Worm (Caenorhabditis elegans): ENCODE results near the gene srlf-33.

DNA sequence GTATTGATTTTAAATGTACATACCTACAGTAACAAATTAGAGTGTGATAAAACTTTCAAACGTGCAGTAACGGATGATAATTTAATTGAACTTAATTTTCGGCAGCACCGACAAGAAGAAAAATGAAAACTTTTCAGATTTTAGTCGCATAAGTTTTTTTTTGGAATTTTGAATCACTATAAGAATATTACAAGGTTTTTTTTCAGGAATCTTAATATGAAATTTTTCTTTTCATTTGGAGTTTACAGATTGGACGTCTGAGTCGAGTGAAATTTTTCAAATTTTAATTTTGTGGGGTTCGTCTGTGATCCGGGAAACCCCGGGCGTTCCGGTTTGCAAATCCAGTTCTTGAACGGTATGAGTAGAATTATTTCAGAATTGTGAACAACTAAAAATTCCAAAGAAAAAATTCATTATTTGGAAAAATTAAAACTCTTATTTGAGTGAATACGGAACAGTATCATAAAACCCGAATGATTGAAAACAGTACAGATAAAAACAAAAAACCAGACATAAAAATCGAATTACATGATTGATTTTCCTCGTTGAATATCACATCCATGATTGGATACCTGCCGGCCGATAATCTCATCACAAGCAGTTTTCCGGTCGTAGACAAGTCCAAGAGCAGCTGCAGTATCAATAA lies 11.8 kb downstream of the srlf-33 start:
- TF ChIP-seq flh-1 (GFP tag; optimal IDR thresholded peaks at IDR 0.05): no peak
- TF ChIP-seq sem-2 (GFP tag; optimal IDR thresholded peaks at IDR 0.05): no peak
- no peak for TF ChIP-seq ztf-11 (tag; optimal IDR thresholded peaks at IDR 0.05)
- TF ChIP-seq lin-32 (GFP tag; optimal IDR thresholded peaks at IDR 0.05): no peak
- no peak for TF ChIP-seq blmp-1 (tag; optimal IDR thresholded peaks at IDR 0.05)
- no peak for TF ChIP-seq ceh-39 (tag; optimal IDR thresholded peaks at IDR 0.05)
- no peak for TF ChIP-seq ces-1 (GFP tag; optimal IDR thresholded peaks at IDR 0.05)
- no peak for TF ChIP-seq lsy-2 (tag; optimal IDR thresholded peaks at IDR 0.05)
- no peak for TF ChIP-seq mab-5 (tag; optimal IDR thresholded peaks at IDR 0.05)
- no peak for TF ChIP-seq drap-1 (GFP tag; optimal IDR thresholded peaks at IDR 0.05)
